Worm (Caenorhabditis elegans) whole organism, L4 larva: ENCODE data around the gene C36E6.2.
A peak's percentile ranks its signal among the peaks of the same experiment; 100 is the strongest.

ENCODE experiments used
- D1046.2 ChIP-seq: fragments of 200-800 bp; sonication (Bioruptor generic); IDR thresholded peaks from 2 replicates; pipeline ENCODE4 v1.3.6; 2022; ENCODE audit warnings: missing genetic modification characterization, missing compliant biosample characterization
- F10B5.3 ChIP-seq: sonication (generic microtip); optimal IDR thresholded peaks from 2 replicates; lab custom pipeline; 2016; ENCODE audit warnings: mild to moderate bottlenecking, missing genetic modification characterization, missing compliant biosample characterization
- F37D6.2 ChIP-seq: sonication (generic microtip); optimal IDR thresholded peaks from 2 replicates; lab custom pipeline; 2016; ENCODE audit warnings: mild to moderate bottlenecking, missing genetic modification characterization, missing compliant biosample characterization
- ZK337.2 ChIP-seq: fragments of 200-800 bp; sonication (Bioruptor generic); IDR thresholded peaks from 2 replicates; pipeline ENCODE4 v1.3.6; 2022; ENCODE audit warnings: missing genetic modification reagents, missing genetic modification characterization, missing compliant biosample characterization
- ZK546.5 ChIP-seq, 2 experiments: sonication (generic microtip); optimal IDR thresholded peaks; 2 replicates each; lab custom pipeline; 2017; ENCODE audit warnings: missing biosample characterization in 2 of 2, missing genetic modification characterization in 2 of 2
- ceh-28 ChIP-seq: fragments of 150-350 bp; optimal IDR thresholded peaks from 2 replicates; lab custom pipeline; 2014; ENCODE audit warnings: missing biosample characterization, missing genetic modification reagents, missing genetic modification characterization
- ceh-32 ChIP-seq: sonication (generic microtip); optimal IDR thresholded peaks from 2 replicates; lab custom pipeline; 2016; ENCODE audit warnings: mild to moderate bottlenecking, missing genetic modification characterization, missing compliant biosample characterization; ENCODE audit not compliant: poor library complexity
- ceh-44 ChIP-seq: fragments of 200-800 bp; sonication (Bioruptor generic); IDR thresholded peaks from 2 replicates; pipeline ENCODE4 v1.3.6; 2022; ENCODE audit warnings: missing genetic modification reagents, missing genetic modification characterization, missing compliant biosample characterization
- ces-1 ChIP-seq: fragments of 150-350 bp; sonication (generic microtip); optimal IDR thresholded peaks from 4 replicates; lab custom pipeline; 2014; ENCODE audit warnings: missing biosample characterization, missing genetic modification reagents, missing genetic modification characterization
- cey-2 ChIP-seq: sonication (generic microtip); optimal IDR thresholded peaks from 3 replicates; lab custom pipeline; 2017; ENCODE audit warnings: missing genetic modification characterization, mild to moderate bottlenecking, missing compliant biosample characterization, antibody characterized with exemption, borderline replicate concordance; ENCODE audit not compliant: insufficient read depth
- daf-12 ChIP-seq: fragments of 150-350 bp; optimal IDR thresholded peaks from 2 replicates; lab custom pipeline; 2014; ENCODE audit warnings: missing biosample characterization, missing genetic modification reagents, missing genetic modification characterization
- daf-16 ChIP-seq, 3 experiments: sonication (generic microtip); optimal IDR thresholded peaks; 2 replicates each; lab custom pipeline; 2016 to 2017; ENCODE audit warnings: missing genetic modification characterization in 3 of 3, missing genetic modification reagents in 3 of 3, mild to moderate bottlenecking in 2 of 3, missing compliant biosample characterization in 2 of 3, missing biosample characterization in 1 of 3, moderate library complexity in 1 of 3
- dmd-6 ChIP-seq: fragments of 200-800 bp; sonication (Bioruptor generic); IDR thresholded peaks from 2 replicates; pipeline ENCODE4 v1.3.6; 2022; ENCODE audit warnings: missing genetic modification reagents, missing genetic modification characterization, missing compliant biosample characterization
- dmd-9 ChIP-seq: fragments of 200-800 bp; sonication (Bioruptor generic); IDR thresholded peaks from 2 replicates; pipeline ENCODE4 v1.3.6; 2022; ENCODE audit warnings: missing genetic modification reagents, missing genetic modification characterization, missing compliant biosample characterization
- dpl-1 ChIP-seq: fragments of 150-350 bp; optimal IDR thresholded peaks from 2 replicates; lab custom pipeline; 2014; ENCODE audit warnings: missing biosample characterization, missing genetic modification reagents, missing genetic modification characterization
- dve-1 ChIP-seq: sonication (generic microtip); optimal IDR thresholded peaks from 2 replicates; lab custom pipeline; 2017; ENCODE audit warnings: antibody characterized with exemption, mild to moderate bottlenecking, missing genetic modification characterization, missing compliant biosample characterization; ENCODE audit not compliant: insufficient read depth
- egl-27 ChIP-seq: sonication (generic microtip); optimal IDR thresholded peaks from 3 replicates; lab custom pipeline; 2017; ENCODE audit warnings: missing biosample characterization, missing genetic modification reagents, missing genetic modification characterization
- fkh-10 ChIP-seq: fragments of 150-350 bp; optimal IDR thresholded peaks from 2 replicates; lab custom pipeline; 2014; ENCODE audit warnings: missing biosample characterization, missing genetic modification reagents, missing genetic modification characterization
- fos-1 ChIP-seq: fragments of 150-350 bp; optimal IDR thresholded peaks from 2 replicates; lab custom pipeline; 2014; ENCODE audit warnings: missing biosample characterization, missing genetic modification characterization
- hif-1 ChIP-seq, 2 experiments: sonication (generic microtip); optimal IDR thresholded peaks; 2 replicates each; lab custom pipeline; 2016 to 2017; ENCODE audit warnings: missing compliant biosample characterization in 2 of 2, missing genetic modification characterization in 2 of 2, missing genetic modification reagents in 2 of 2, missing genotype in 2 of 2, mild to moderate bottlenecking in 1 of 2
- hlh-11 ChIP-seq: fragments of 200-800 bp; sonication (Bioruptor generic); optimal IDR thresholded peaks from 2 replicates; lab custom pipeline; 2018; ENCODE audit warnings: mild to moderate bottlenecking, missing genetic modification characterization, missing compliant biosample characterization
- jun-1 ChIP-seq: fragments of 150-350 bp; optimal IDR thresholded peaks from 2 replicates; lab custom pipeline; 2014; ENCODE audit warnings: missing biosample characterization, missing genetic modification reagents, missing genetic modification characterization
- lin-1 ChIP-seq: fragments of 200-800 bp; sonication (Bioruptor generic); IDR thresholded peaks from 2 replicates; pipeline ENCODE4 v1.3.6; 2022; ENCODE audit warnings: missing genetic modification reagents, missing genetic modification characterization, missing compliant biosample characterization
- lin-15B ChIP-seq: fragments of 150-350 bp; sonication (generic microtip); optimal IDR thresholded peaks from 3 replicates; lab custom pipeline; 2014; ENCODE audit warnings: missing biosample characterization, missing genetic modification characterization
- lin-29 ChIP-seq: fragments of 200-800 bp; sonication (Bioruptor generic); IDR thresholded peaks from 2 replicates; pipeline ENCODE4 v1.3.6; 2022; ENCODE audit warnings: missing genetic modification reagents, missing genetic modification characterization, missing compliant biosample characterization
- lir-3 ChIP-seq: sonication (generic microtip); optimal IDR thresholded peaks from 2 replicates; lab custom pipeline; 2016; ENCODE audit warnings: mild to moderate bottlenecking, missing genetic modification characterization, missing compliant biosample characterization
- madf-5 ChIP-seq, 2 experiments: fragments of 200-800 bp; sonication (Bioruptor generic); IDR thresholded peaks; 2 replicates each; pipeline ENCODE4 v1.3.6; 2022; ENCODE audit warnings: missing compliant biosample characterization in 2 of 2, missing genetic modification characterization in 2 of 2
- mdt-29 ChIP-seq: fragments of 200-800 bp; sonication (Bioruptor generic); IDR thresholded peaks from 2 replicates; pipeline ENCODE4 v1.3.6; 2022; ENCODE audit warnings: missing genetic modification reagents, missing genetic modification characterization, missing compliant biosample characterization
- mep-1 ChIP-seq: fragments of 150-350 bp; sonication (generic microtip); optimal IDR thresholded peaks from 3 replicates; lab custom pipeline; 2014; ENCODE audit warnings: missing biosample characterization, missing genetic modification characterization
- nhr-11 ChIP-seq: fragments of 150-350 bp; optimal IDR thresholded peaks from 2 replicates; lab custom pipeline; 2014; ENCODE audit warnings: missing biosample characterization, missing genetic modification characterization
- nhr-111 ChIP-seq: fragments of 200-800 bp; sonication (Bioruptor generic); optimal IDR thresholded peaks from 2 replicates; lab custom pipeline; 2018; ENCODE audit warnings: mild to moderate bottlenecking, missing genetic modification characterization, missing compliant biosample characterization
- nhr-237 ChIP-seq: sonication (generic microtip); optimal IDR thresholded peaks from 2 replicates; lab custom pipeline; 2017; ENCODE audit warnings: missing biosample characterization, missing genetic modification characterization
- nhr-41 ChIP-seq: fragments of 200-800 bp; sonication (Bioruptor generic); IDR thresholded peaks from 2 replicates; pipeline ENCODE4 v1.3.6; 2022; ENCODE audit warnings: missing genetic modification reagents, missing genetic modification characterization, missing compliant biosample characterization
- nhr-42 ChIP-seq: fragments of 200-800 bp; sonication (Bioruptor generic); IDR thresholded peaks from 2 replicates; pipeline ENCODE4 v1.3.6; 2022; ENCODE audit warnings: missing genetic modification characterization, missing compliant biosample characterization
- nhr-48 ChIP-seq: sonication (generic microtip); optimal IDR thresholded peaks from 2 replicates; lab custom pipeline; 2016; ENCODE audit warnings: mild to moderate bottlenecking, missing genetic modification characterization, missing compliant biosample characterization
- nhr-76 ChIP-seq: fragments of 150-350 bp; optimal IDR thresholded peaks from 2 replicates; lab custom pipeline; 2014; ENCODE audit warnings: missing biosample characterization, missing genetic modification characterization
- nhr-77 ChIP-seq: fragments of 150-350 bp; optimal IDR thresholded peaks from 2 replicates; lab custom pipeline; 2014; ENCODE audit warnings: missing biosample characterization, missing genetic modification characterization
- php-3 ChIP-seq: fragments of 200-800 bp; sonication (Bioruptor generic); IDR thresholded peaks from 2 replicates; pipeline ENCODE4 v1.3.6; 2022; ENCODE audit warnings: missing genetic modification reagents, missing genetic modification characterization, missing compliant biosample characterization
- pqm-1 ChIP-seq: sonication (generic microtip); optimal IDR thresholded peaks from 2 replicates; lab custom pipeline; 2017; ENCODE audit warnings: missing biosample characterization, missing genetic modification characterization
- rbr-2 ChIP-seq: sonication (generic microtip); optimal IDR thresholded peaks from 2 replicates; lab custom pipeline; 2016; ENCODE audit warnings: missing genotype, missing genetic modification characterization, missing compliant biosample characterization
- saeg-2 ChIP-seq: fragments of 200-800 bp; sonication (Bioruptor generic); IDR thresholded peaks from 2 replicates; pipeline ENCODE4 v1.3.6; 2022; ENCODE audit warnings: missing genetic modification reagents, missing genetic modification characterization, missing compliant biosample characterization
- sdz-12 ChIP-seq: fragments of 200-800 bp; sonication (Bioruptor generic); optimal IDR thresholded peaks from 2 replicates; lab custom pipeline; 2018; ENCODE audit warnings: mild to moderate bottlenecking, missing genetic modification characterization, missing compliant biosample characterization
- snpc-4 ChIP-seq: fragments of 150-350 bp; optimal IDR thresholded peaks from 2 replicates; lab custom pipeline; 2014; ENCODE audit warnings: missing biosample characterization, missing genetic modification characterization
- spr-1 ChIP-seq: sonication (generic microtip); optimal IDR thresholded peaks from 2 replicates; lab custom pipeline; 2016; ENCODE audit warnings: mild to moderate bottlenecking, missing genetic modification characterization, missing compliant biosample characterization
- spr-3 ChIP-seq: fragments of 200-800 bp; sonication (Bioruptor generic); optimal IDR thresholded peaks from 2 replicates; lab custom pipeline; 2018; ENCODE audit warnings: mild to moderate bottlenecking, missing genetic modification characterization, missing compliant biosample characterization
- tra-1 ChIP-seq: fragments of 200-800 bp; sonication (Bioruptor generic); IDR thresholded peaks from 2 replicates; pipeline ENCODE4 v1.3.6; 2022; ENCODE audit warnings: missing genetic modification reagents, missing genetic modification characterization, missing compliant biosample characterization
- unc-39 ChIP-seq: sonication (generic microtip); optimal IDR thresholded peaks from 2 replicates; lab custom pipeline; 2017; ENCODE audit warnings: missing biosample characterization, missing genetic modification characterization
- zfp-2 ChIP-seq: sonication (generic microtip); optimal IDR thresholded peaks from 2 replicates; lab custom pipeline; 2016; ENCODE audit warnings: mild to moderate bottlenecking, missing genetic modification characterization, missing compliant biosample characterization
- zfp-3 ChIP-seq: fragments of 200-800 bp; sonication (Bioruptor generic); conservative IDR thresholded peaks from 2 replicates; pipeline ENCODE4 v1.3.6; 2022; ENCODE audit warnings: missing genetic modification reagents, missing genetic modification characterization, missing compliant biosample characterization
- zip-11 ChIP-seq: fragments of 200-800 bp; sonication (Bioruptor generic); IDR thresholded peaks from 2 replicates; pipeline ENCODE4 v1.3.6; 2022; ENCODE audit warnings: missing genetic modification characterization, missing compliant biosample characterization
- ztf-11 ChIP-seq: fragments of 150-350 bp; optimal IDR thresholded peaks from 2 replicates; lab custom pipeline; 2014; ENCODE audit warnings: missing biosample characterization, missing genetic modification characterization
- ztf-7 ChIP-seq: fragments of 150-350 bp; optimal IDR thresholded peaks from 2 replicates; lab custom pipeline; 2014; ENCODE audit warnings: missing biosample characterization, missing genetic modification characterization

The C36E6.2 gene

DNA sequence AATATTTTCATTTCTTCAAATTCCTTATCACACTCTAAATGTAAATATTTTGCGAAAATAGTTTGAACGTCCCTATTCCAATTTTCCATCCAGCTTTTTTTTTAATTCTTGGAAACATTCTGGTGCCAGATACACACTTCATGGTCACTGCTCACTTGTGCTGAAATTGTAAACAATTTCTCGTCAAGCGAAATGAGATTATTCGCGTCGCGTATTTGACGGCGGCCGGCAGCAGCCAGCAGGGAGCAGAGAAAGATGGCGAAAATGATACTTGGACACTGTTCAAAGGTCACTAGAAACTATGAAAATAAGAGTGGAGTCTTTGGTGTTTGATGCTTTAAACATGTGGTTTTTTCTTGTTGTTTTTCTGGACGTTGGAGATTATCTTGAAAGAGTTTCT is 53.0 kb downstream of the C36E6.2 start:
- TF ChIP-seq D1046.2 (GFP tag; lab: Robert Waterston, UW) (no peak), nhr-11 (tag; lab: Kevin White, UChicago) (peak; percentile 53), daf-16 (GFP tag; optimal IDR thresholded peaks at IDR 0.05; lab: Kevin White, UChicago) (peak in 1 of 2 experiments; percentile 34), daf-16 (tag; optimal IDR thresholded peaks at IDR 0.05; lab: Kevin White, UChicago) (peak; percentile 64), jun-1 (tag; lab: Kevin White, UChicago) (no peak), ces-1 (no peak), dve-1 (tag; lab: Kevin White, UChicago) (peak; percentile 44), fos-1 (tag; lab: Kevin White, UChicago) (no peak), dmd-6 (peak; percentile 66), F10B5.3 (tag; lab: Kevin White, UChicago) (no peak), F37D6.2 (tag; lab: Kevin White, UChicago) (no peak), spr-3 (GFP tag; lab: Kevin White, UChicago) (no peak), snpc-4 (tag; lab: Kevin White, UChicago) (no peak), ceh-28 (tag; lab: Kevin White, UChicago) (no peak), nhr-41 (no peak), nhr-77 (peak; percentile 25), cey-2 (no peak), ztf-11 (no peak), ztf-7 (tag; lab: Kevin White, UChicago) (no peak), rbr-2 (no peak), hif-1 (tag; optimal IDR thresholded peaks at IDR 0.05; lab: Kevin White, UChicago) (no peak), ceh-44 (no peak), pqm-1 (tag; lab: Kevin White, UChicago) (peak; percentile 9), daf-12 (no peak), nhr-42 (no peak), ceh-32 (tag; lab: Kevin White, UChicago) (no peak), ZK337.2 (no peak), lin-1 (GFP tag; lab: Robert Waterston, UW) (no peak), dpl-1 (GFP tag; lab: Kevin White, UChicago) (no peak), lir-3 (tag; lab: Kevin White, UChicago) (no peak), php-3 (GFP tag; lab: Robert Waterston, UW) (no peak), spr-1 (tag; lab: Kevin White, UChicago) (no peak), nhr-48 (tag; lab: Kevin White, UChicago) (no peak), zip-11 (no peak), fkh-10 (GFP tag; lab: Kevin White, UChicago) (no peak), saeg-2 (GFP tag; lab: Robert Waterston, UW) (no peak), mdt-29 (no peak), unc-39 (no peak), zfp-2 (tag; lab: Kevin White, UChicago) (no peak), nhr-237 (tag; lab: Kevin White, UChicago) (no peak), nhr-76 (tag; lab: Kevin White, UChicago) (no peak), sdz-12 (GFP tag; lab: Kevin White, UChicago) (no peak), nhr-111 (GFP tag; lab: Kevin White, UChicago) (no peak), hlh-11 (peak; percentile 74), dmd-9 (no peak), mep-1 (tag; lab: Kevin White, UChicago) (no peak), lin-29 (no peak), ZK546.5 (tag; optimal IDR thresholded peaks at IDR 0.05; lab: Kevin White, UChicago) (no peak), zfp-3 (GFP tag; lab: Robert Waterston, UW) (no peak), tra-1 (GFP tag; lab: Robert Waterston, UW) (no peak), madf-5 (GFP tag; IDR thresholded peaks at IDR 0.05; lab: Robert Waterston, UW) (no peak), lin-15B (tag; lab: Kevin White, UChicago) (no peak), egl-27 (tag; lab: Kevin White, UChicago) (no peak)
